Fruit fly (Drosophila melanogaster): ENCODE results near the gene CG1789.

The CG1789 gene

DNA sequence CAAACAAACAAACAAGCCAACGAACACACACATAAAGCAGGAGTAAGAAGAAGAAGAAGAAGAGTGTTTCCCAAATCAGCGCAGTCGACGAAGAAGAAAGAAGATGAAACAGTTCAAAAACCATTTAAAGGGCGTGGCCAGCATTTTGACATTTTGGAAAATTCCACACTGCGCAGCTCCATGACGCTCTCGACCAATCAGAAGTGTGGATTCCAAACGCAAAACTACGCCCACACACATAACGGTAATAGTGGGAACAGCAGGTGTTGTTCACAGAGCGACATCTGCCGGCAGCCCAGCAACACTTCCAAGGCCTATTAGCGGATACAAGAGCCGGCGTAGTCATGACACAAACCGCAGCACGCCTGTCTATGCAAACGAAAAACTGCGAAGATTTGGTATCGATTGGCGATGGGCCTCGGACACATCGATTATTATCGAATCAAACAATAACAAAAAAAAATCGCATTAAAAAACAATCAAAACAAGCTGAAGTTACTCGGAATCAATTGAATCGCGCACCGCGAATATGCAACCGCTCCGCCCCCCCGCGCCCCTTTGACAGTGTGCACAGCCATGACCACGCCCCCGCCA is 43.6 kb upstream of the CG1789 start, which contains the start of gene Rubicon (continued):
- TF ChIP-seq mirr (GFP tag; optimal IDR thresholded peaks at IDR 0.05) (peak; percentile 22), CG8359 (GFP tag; optimal IDR thresholded peaks at IDR 0.05; ENCODE audit: borderline replicate concordance) (no peak), CG1647 (GFP tag; optimal IDR thresholded peaks at IDR 0.05) (no peak), CG11723 (GFP tag; optimal IDR thresholded peaks at IDR 0.05) (no peak), Jarid2 (GFP tag; optimal IDR thresholded peaks at IDR 0.05) (peak; percentile 49), CG2120 (GFP tag; optimal IDR thresholded peaks at IDR 0.05) (peak; percentile 29), CG2199 (GFP tag; IDR thresholded peaks at IDR 0.05) (0 out of 3 replicates have a peak, but pooled peaks have one; percentile 58), ab (GFP tag; optimal IDR thresholded peaks at IDR 0.05) (no peak), CG14860 (GFP tag; IDR thresholded peaks at IDR 0.05; ENCODE audit: partially characterized antibody) (peak; percentile 84), ken (GFP tag; IDR thresholded peaks at IDR 0.05) (peak; percentile 65; the same call in 2 of the 3 replicates), ap (GFP tag; IDR thresholded peaks at IDR 0.05) (no peak), seq (GFP tag; IDR thresholded peaks at IDR 0.05) (no peak), Ssrp (tag; optimal IDR thresholded peaks at IDR 0.05) (no peak), Dip2 (GFP tag; IDR thresholded peaks at IDR 0.05) (no peak)

- TF ChIP-seq Camta (GFP tag; optimal IDR thresholded peaks at IDR 0.05) (peak; percentile 79), CG10366 (GFP tag; IDR thresholded peaks at IDR 0.05) (peak; percentile 42; the same call in 1 of the 2 replicates), CG4404 (GFP tag; IDR thresholded peaks at IDR 0.05) (no peak), lab (GFP tag; optimal IDR thresholded peaks at IDR 0.05) (no peak), pum (GFP tag; optimal IDR thresholded peaks at IDR 0.05) (peak; percentile 79), CG12104 (GFP tag; optimal IDR thresholded peaks at IDR 0.05) (no peak), CG13624 (GFP tag; optimal IDR thresholded peaks at IDR 0.05) (peak; percentile 79), ap (GFP tag; IDR thresholded peaks at IDR 0.05) (peak; percentile 77), CG17361 (GFP tag; IDR thresholded peaks at IDR 0.05) (no peak), CG10274 (GFP tag; optimal IDR thresholded peaks at IDR 0.05) (peak; percentile 27), CG2129 (GFP tag; IDR thresholded peaks at IDR 0.05; ENCODE audit: partially characterized antibody) (no peak), dimm (GFP tag; IDR thresholded peaks at IDR 0.05) (peak; percentile 75), CG11504 (tag; optimal IDR thresholded peaks at IDR 0.05) (peak; percentile 94), CG16815 (GFP tag; optimal IDR thresholded peaks at IDR 0.05) (no peak), sima (GFP tag; optimal IDR thresholded peaks at IDR 0.05) (peak; percentile 29), CG3281 (GFP tag; optimal IDR thresholded peaks at IDR 0.05) (no peak), CG17359 (tag; optimal IDR thresholded peaks at IDR 0.05) (peak; percentile 39), CG17829 (tag; optimal IDR thresholded peaks at IDR 0.05) (no peak), NFAT (GFP tag; IDR thresholded peaks at IDR 0.05) (no peak), usp (GFP tag; optimal IDR thresholded peaks at IDR 0.05) (no peak), bsh (GFP tag; optimal IDR thresholded peaks at IDR 0.05) (peak in 1 of 2 experiments; percentile 25), Bteb2 (GFP tag; optimal IDR thresholded peaks at IDR 0.05) (no peak), mam (GFP tag; optimal IDR thresholded peaks at IDR 0.05) (peak; percentile 78), CG12155 (GFP tag; optimal IDR thresholded peaks at IDR 0.05) (no peak), CG10431 (GFP tag; optimal IDR thresholded peaks at IDR 0.05) (no peak), pb (GFP tag; optimal IDR thresholded peaks at IDR 0.05) (peak; percentile 24), Rx (GFP tag; IDR thresholded peaks at IDR 0.05) (peak; percentile 34; the same call in 1 of the 2 replicates), dan (GFP tag; IDR thresholded peaks at IDR 0.05) (no peak), kay (GFP tag; optimal IDR thresholded peaks at IDR 0.05) (peak; percentile 43), sd (tag; optimal IDR thresholded peaks at IDR 0.05) (no peak), exex (tag; optimal IDR thresholded peaks at IDR 0.05) (no peak), dati (GFP tag; IDR thresholded peaks at IDR 0.05) (peak; percentile 63), CG14441 (GFP tag; IDR thresholded peaks at IDR 0.05) (peak; percentile 64), CG1024 (GFP tag; IDR thresholded peaks at IDR 0.05) (no peak), CG13287 (GFP tag; IDR thresholded peaks at IDR 0.05; ENCODE audit: partially characterized antibody) (no peak), CG6689 (GFP tag; IDR thresholded peaks at IDR 0.05) (no peak), seq (GFP tag; IDR thresholded peaks at IDR 0.05) (no peak), slp2 (GFP tag; optimal IDR thresholded peaks at IDR 0.05) (peak; percentile 82)
Observed at dm6 chrX:8677434-8677833, 42.9 kb upstream of the CG1789 start.

Measured in whole organism, embryonic.